Worm (Caenorhabditis elegans) whole organism, L1 larva: Measurements from ENCODE around the gene T01D1.5.

Source experiments
- aha-1 ChIP-seq: fragments of 150-350 bp; optimal IDR thresholded peaks from 2 replicates; lab custom pipeline; 2014; ENCODE audit warnings: missing biosample characterization, missing genetic modification characterization
- alr-1 ChIP-seq: fragments of 200-800 bp; sonication (Bioruptor generic); optimal IDR thresholded peaks from 2 replicates; lab custom pipeline; 2018; ENCODE audit warnings: borderline replicate concordance, mild to moderate bottlenecking, missing genetic modification characterization, missing compliant biosample characterization
- lir-3 ChIP-seq: sonication (generic microtip); optimal IDR thresholded peaks from 2 replicates; lab custom pipeline; 2016; ENCODE audit warnings: mild to moderate bottlenecking, missing genetic modification characterization, moderate library complexity, missing compliant biosample characterization; ENCODE audit not compliant: poor library complexity
- nhr-12 ChIP-seq: sonication (generic microtip); optimal IDR thresholded peaks from 2 replicates; lab custom pipeline; 2017; ENCODE audit warnings: missing biosample characterization, missing genetic modification characterization
- nhr-237 ChIP-seq: fragments of 150-350 bp; optimal IDR thresholded peaks from 2 replicates; lab custom pipeline; 2014; ENCODE audit warnings: missing biosample characterization, missing genetic modification characterization
- skn-1 ChIP-seq: fragments of 150-350 bp; optimal IDR thresholded peaks from 2 replicates; lab custom pipeline; 2014; ENCODE audit warnings: missing biosample characterization, missing genetic modification characterization
- ztf-11 ChIP-seq, 2 experiments: sonication (generic microtip); optimal IDR thresholded peaks; 2 replicates each; lab custom pipeline; 2016 to 2017; ENCODE audit warnings: missing genetic modification characterization in 2 of 2, missing biosample characterization in 1 of 2, missing compliant biosample characterization in 1 of 2
- ztf-4 ChIP-seq: fragments of 150-350 bp; optimal IDR thresholded peaks from 2 replicates; lab custom pipeline; 2014; ENCODE audit warnings: missing biosample characterization, missing genetic modification characterization

ce11 chrII:173679-174078 lies 15.2 kb downstream of the T01D1.5 start, which contains the start of gene T01D1.7:
- TF ChIP-seq lir-3 (tag; lab: Kevin White, UChicago) = no peak
- TF ChIP-seq ztf-11 (tag; optimal IDR thresholded peaks at IDR 0.05; lab: Kevin White, UChicago) = no peak
- TF ChIP-seq nhr-237 = no peak
- TF ChIP-seq nhr-12 (tag; lab: Kevin White, UChicago) = no peak
- no peak for TF ChIP-seq aha-1 (tag; lab: Kevin White, UChicago)
- no peak for TF ChIP-seq ztf-4 (tag; lab: Kevin White, UChicago)
- no peak for TF ChIP-seq alr-1 (tag; lab: Kevin White, UChicago)
- no peak for TF ChIP-seq skn-1 (tag; lab: Kevin White, UChicago)
